Fruit fly (Drosophila melanogaster) whole organism, pupa: ENCODE results near the gene CG3345.

ENCODE experiments used
- CG10348 ChIP-seq: fragments of 200-800 bp; sonication (Bioruptor generic); IDR thresholded peaks from 2 replicates; pipeline ENCODE4 v1.3.6; 2022; ENCODE audit warnings: missing biosample characterization, missing genetic modification characterization
- CG12605 ChIP-seq: fragments of 200-800 bp; sonication (Bioruptor generic); IDR thresholded peaks from 2 replicates; pipeline ENCODE4 v1.3.6; 2022; ENCODE audit warnings: missing biosample characterization, missing genetic modification characterization
- CG13204 ChIP-seq: fragments of 200-800 bp; sonication (Bioruptor generic); optimal IDR thresholded peaks from 2 replicates; lab custom pipeline; 2018; ENCODE audit warnings: missing biosample characterization, mild to moderate bottlenecking, missing genetic modification characterization, moderate library complexity
- CG17806 ChIP-seq: fragments of 200-800 bp; sonication (Bioruptor generic); optimal IDR thresholded peaks from 2 replicates; lab custom pipeline; 2018; ENCODE audit warnings: missing biosample characterization, mild to moderate bottlenecking, missing genetic modification characterization, moderate library complexity
- CG34367 ChIP-seq: fragments of 200-800 bp; sonication (Bioruptor generic); optimal IDR thresholded peaks from 2 replicates; lab custom pipeline; 2018; ENCODE audit warnings: missing biosample characterization, mild to moderate bottlenecking, missing genetic modification characterization
- Pif1B ChIP-seq: fragments of 200-800 bp; sonication (Bioruptor generic); optimal IDR thresholded peaks from 3 replicates; lab custom pipeline; 2016; ENCODE audit warnings: missing biosample characterization, missing genetic modification characterization
- Snoo ChIP-seq: fragments of 200-800 bp; sonication (Bioruptor generic); optimal IDR thresholded peaks from 3 replicates; lab custom pipeline; 2017; ENCODE audit warnings: missing biosample characterization, mild to moderate bottlenecking, missing genetic modification characterization, inconsistent platforms
- gl ChIP-seq: fragments of 200-800 bp; sonication (Bioruptor generic); optimal IDR thresholded peaks from 2 replicates; lab custom pipeline; 2018; ENCODE audit warnings: missing biosample characterization, mild to moderate bottlenecking, missing genetic modification characterization
- rn ChIP-seq: fragments of 200-800 bp; sonication (Bioruptor generic); IDR thresholded peaks from 2 replicates; pipeline ENCODE4 v1.3.6; 2022; ENCODE audit warnings: missing biosample characterization, missing genetic modification characterization

dm6 chr2L:232187-232586, 36.7 kb upstream of the CG3345 start, which contains the start of gene CG13693:
- no peak for TF ChIP-seq rn (GFP tag; lab: Robert Waterston, UW)
- no peak for TF ChIP-seq gl (tag; lab: Kevin White, UChicago)
- no peak for TF ChIP-seq CG17806 (tag; lab: Kevin White, UChicago)
- TF ChIP-seq CG12605 (GFP tag; lab: Robert Waterston, UW) = no peak
- TF ChIP-seq CG10348 (GFP tag; lab: Robert Waterston, UW) = no peak
- TF ChIP-seq Pif1B (GFP tag; lab: Kevin White, UChicago) = no peak
- TF ChIP-seq CG13204 (GFP tag; lab: Kevin White, UChicago) = no peak
- TF ChIP-seq Snoo (tag; lab: Kevin White, UChicago) = no peak
- no peak for TF ChIP-seq CG34367 (tag; lab: Kevin White, UChicago)
